Worm (Caenorhabditis elegans) whole organism, L1 larva: ENCODE data around the gene daf-15.

ENCODE experiments used
- C04F5.9 ChIP-seq: sonication (generic microtip); optimal IDR thresholded peaks from 2 replicates; lab custom pipeline; 2016; ENCODE audit warnings: missing genetic modification characterization, missing compliant biosample characterization
- C16A3.4 ChIP-seq: fragments of 150-350 bp; optimal IDR thresholded peaks from 2 replicates; lab custom pipeline; 2014; ENCODE audit warnings: missing biosample characterization, missing genetic modification characterization
- C34B4.2 ChIP-seq: sonication (generic microtip); optimal IDR thresholded peaks from 2 replicates; lab custom pipeline; 2017; ENCODE audit warnings: mild to moderate bottlenecking, missing genetic modification characterization, missing compliant biosample characterization
- F16B12.6 ChIP-seq: fragments of 150-350 bp; optimal IDR thresholded peaks from 2 replicates; lab custom pipeline; 2014; ENCODE audit warnings: missing biosample characterization, missing genetic modification characterization
- Y116A8C.19 ChIP-seq: sonication (generic microtip); optimal IDR thresholded peaks from 2 replicates; lab custom pipeline; 2016; ENCODE audit warnings: missing compliant biosample characterization, missing genetic modification characterization, borderline replicate concordance
- aha-1 ChIP-seq: fragments of 150-350 bp; optimal IDR thresholded peaks from 2 replicates; lab custom pipeline; 2014; ENCODE audit warnings: missing biosample characterization, missing genetic modification characterization
- aly-2 ChIP-seq: fragments of 150-350 bp; optimal IDR thresholded peaks from 2 replicates; lab custom pipeline; 2014; ENCODE audit warnings: missing biosample characterization, missing genetic modification characterization
- ama-1 ChIP-seq: fragments of 150-350 bp; optimal IDR thresholded peaks from 2 replicates; lab custom pipeline; 2014
- ceh-90 ChIP-seq: sonication (generic microtip); optimal IDR thresholded peaks from 2 replicates; lab custom pipeline; 2016; ENCODE audit warnings: missing genetic modification characterization, missing compliant biosample characterization
- dpl-1 ChIP-seq, 3 experiments: fragments of 150-350 bp in 2 of 3; sonication (generic microtip) in 1 of 3; optimal IDR thresholded peaks; 2 replicates each; lab custom pipeline; 2014 to 2017; ENCODE audit warnings: missing biosample characterization in 3 of 3, missing genetic modification characterization in 3 of 3, missing genetic modification reagents in 3 of 3
- dsc-1 ChIP-seq: sonication (generic microtip); optimal IDR thresholded peaks from 2 replicates; lab custom pipeline; 2016; ENCODE audit warnings: mild to moderate bottlenecking, missing genetic modification characterization, missing compliant biosample characterization
- efl-1 ChIP-seq, 4 experiments: fragments of 150-350 bp; optimal IDR thresholded peaks in 3 of 4; peaks in 1 of 4; 1 replicate in 1 of 4; 2 replicates in 3 of 4; lab custom pipeline; 2014; ENCODE audit warnings: missing biosample characterization in 2 of 4, missing genetic modification characterization in 2 of 4, missing genetic modification reagents in 2 of 4
- egl-27 ChIP-seq, 2 experiments: fragments of 150-350 bp in 1 of 2; sonication (generic microtip); optimal IDR thresholded peaks; 3 replicates each; lab custom pipeline; 2017 to 2018; ENCODE audit warnings: missing biosample characterization in 2 of 2, missing genetic modification characterization in 2 of 2, missing genetic modification reagents in 2 of 2
- elt-3 ChIP-seq, 6 experiments: fragments of 150-350 bp in 1 of 6; sonication (generic microtip); optimal IDR thresholded peaks; 2 replicates each; lab custom pipeline; 2017 to 2018; ENCODE audit warnings: missing biosample characterization in 6 of 6, missing genetic modification characterization in 6 of 6, inconsistent platforms in 1 of 6
- ets-5 ChIP-seq: fragments of 200-800 bp; sonication (Bioruptor generic); IDR thresholded peaks from 2 replicates; pipeline ENCODE4 v1.3.6; 2022; ENCODE audit warnings: missing genetic modification characterization, missing compliant biosample characterization
- fkh-10 ChIP-seq: sonication (generic microtip); optimal IDR thresholded peaks from 2 replicates; lab custom pipeline; 2017; ENCODE audit warnings: missing biosample characterization, missing genetic modification reagents, missing genetic modification characterization
- fkh-4 ChIP-seq: sonication (generic microtip); optimal IDR thresholded peaks from 2 replicates; lab custom pipeline; 2016; ENCODE audit warnings: missing compliant biosample characterization, missing genetic modification characterization, borderline replicate concordance
- fkh-8 ChIP-seq: sonication (generic microtip); optimal IDR thresholded peaks from 2 replicates; lab custom pipeline; 2016; ENCODE audit warnings: mild to moderate bottlenecking, missing genetic modification characterization, missing compliant biosample characterization
- fos-1 ChIP-seq: fragments of 150-350 bp; optimal IDR thresholded peaks from 2 replicates; lab custom pipeline; 2014; ENCODE audit warnings: missing biosample characterization, missing genetic modification characterization
- grh-1 ChIP-seq: fragments of 200-800 bp; sonication (Bioruptor generic); IDR thresholded peaks from 2 replicates; pipeline ENCODE4 v1.3.6; 2022; ENCODE audit warnings: missing genetic modification reagents, missing genetic modification characterization, missing compliant biosample characterization
- hpl-2 ChIP-seq: fragments of 150-350 bp; optimal IDR thresholded peaks from 2 replicates; lab custom pipeline; 2014; ENCODE audit warnings: missing biosample characterization, missing genetic modification reagents, missing genetic modification characterization
- irx-1 ChIP-seq: sonication (generic microtip); optimal IDR thresholded peaks from 2 replicates; lab custom pipeline; 2016; ENCODE audit warnings: missing genetic modification characterization, missing compliant biosample characterization
- jun-1 ChIP-seq: fragments of 150-350 bp; optimal IDR thresholded peaks from 2 replicates; lab custom pipeline; 2014; ENCODE audit warnings: missing biosample characterization, missing genetic modification reagents, missing genetic modification characterization
- lin-13 ChIP-seq: fragments of 150-350 bp; optimal IDR thresholded peaks from 2 replicates; lab custom pipeline; 2014; ENCODE audit warnings: missing biosample characterization, missing genetic modification reagents, missing genetic modification characterization
- lin-14 ChIP-seq: fragments of 200-800 bp; sonication (Bioruptor generic); optimal IDR thresholded peaks from 2 replicates; lab custom pipeline; 2018; ENCODE audit warnings: mild to moderate bottlenecking, missing genetic modification characterization, moderate library complexity, missing compliant biosample characterization
- lin-35 ChIP-seq, 2 experiments: fragments of 150-350 bp; optimal IDR thresholded peaks; 2 replicates each; lab custom pipeline; 2014; ENCODE audit warnings: missing biosample characterization in 2 of 2, missing genetic modification characterization in 2 of 2, missing genetic modification reagents in 2 of 2
- lir-3 ChIP-seq: sonication (generic microtip); optimal IDR thresholded peaks from 2 replicates; lab custom pipeline; 2016; ENCODE audit warnings: mild to moderate bottlenecking, missing genetic modification characterization, moderate library complexity, missing compliant biosample characterization; ENCODE audit not compliant: poor library complexity
- lsy-2 ChIP-seq, 2 experiments: fragments of 150-350 bp; optimal IDR thresholded peaks; 2 replicates each; lab custom pipeline; 2014; ENCODE audit warnings: missing biosample characterization in 2 of 2, missing genetic modification characterization in 2 of 2
- mef-2 ChIP-seq: fragments of 150-350 bp; optimal IDR thresholded peaks from 2 replicates; lab custom pipeline; 2014; ENCODE audit warnings: missing biosample characterization, missing genetic modification characterization
- mep-1 ChIP-seq: fragments of 150-350 bp; optimal IDR thresholded peaks from 2 replicates; lab custom pipeline; 2014; ENCODE audit warnings: missing biosample characterization, missing genetic modification characterization
- nhr-12 ChIP-seq: sonication (generic microtip); optimal IDR thresholded peaks from 2 replicates; lab custom pipeline; 2017; ENCODE audit warnings: missing biosample characterization, missing genetic modification characterization
- nhr-47 ChIP-seq: sonication (generic microtip); optimal IDR thresholded peaks from 2 replicates; lab custom pipeline; 2016; ENCODE audit warnings: mild to moderate bottlenecking, missing genetic modification characterization, moderate library complexity, missing compliant biosample characterization
- nhr-71 ChIP-seq: sonication (generic microtip); optimal IDR thresholded peaks from 2 replicates; lab custom pipeline; 2016; ENCODE audit warnings: mild to moderate bottlenecking, missing genetic modification characterization, moderate library complexity, missing compliant biosample characterization
- nhr-77 ChIP-seq: fragments of 150-350 bp; optimal IDR thresholded peaks from 2 replicates; lab custom pipeline; 2014; ENCODE audit warnings: missing biosample characterization, missing genetic modification characterization
- nhr-84 ChIP-seq: sonication (generic microtip); optimal IDR thresholded peaks from 2 replicates; lab custom pipeline; 2017; ENCODE audit warnings: missing biosample characterization, missing genetic modification characterization
- nhr-85 ChIP-seq: sonication (generic microtip); peaks from one replicate; lab custom pipeline; 2016; ENCODE audit warnings: missing genetic modification characterization, inconsistent platforms, missing compliant biosample characterization
- nhr-90 ChIP-seq: sonication (generic microtip); optimal IDR thresholded peaks from 2 replicates; lab custom pipeline; 2016; ENCODE audit warnings: mild to moderate bottlenecking, missing genetic modification characterization, missing compliant biosample characterization; ENCODE audit not compliant: poor library complexity
- pag-3 ChIP-seq: sonication (generic microtip); optimal IDR thresholded peaks from 2 replicates; lab custom pipeline; 2017; ENCODE audit warnings: missing genetic modification characterization, mild to moderate bottlenecking, missing compliant biosample characterization, antibody characterized with exemption, borderline replicate concordance; ENCODE audit not compliant: insufficient read depth
- pax-3 ChIP-seq: fragments of 200-800 bp; sonication (Bioruptor generic); optimal IDR thresholded peaks from 2 replicates; lab custom pipeline; 2018; ENCODE audit warnings: mild to moderate bottlenecking, missing genetic modification characterization, moderate library complexity, missing compliant biosample characterization
- rnt-1 ChIP-seq: sonication (generic microtip); optimal IDR thresholded peaks from 2 replicates; lab custom pipeline; 2016; ENCODE audit warnings: mild to moderate bottlenecking, missing genetic modification characterization, moderate library complexity, missing compliant biosample characterization
- snpc-4 ChIP-seq: fragments of 150-350 bp; optimal IDR thresholded peaks from 2 replicates; lab custom pipeline; 2014; ENCODE audit warnings: missing biosample characterization, missing genetic modification characterization
- snu-23 ChIP-seq: sonication (generic microtip); optimal IDR thresholded peaks from 2 replicates; lab custom pipeline; 2016; ENCODE audit warnings: missing genetic modification characterization, missing compliant biosample characterization
- sptf-1 ChIP-seq: fragments of 150-350 bp; optimal IDR thresholded peaks from 2 replicates; lab custom pipeline; 2014; ENCODE audit warnings: missing biosample characterization, missing genetic modification characterization
- sup-37 ChIP-seq: fragments of 200-800 bp; sonication (Bioruptor generic); optimal IDR thresholded peaks from 2 replicates; lab custom pipeline; 2018; ENCODE audit warnings: mild to moderate bottlenecking, missing genetic modification characterization, missing compliant biosample characterization
- unc-130 ChIP-seq: fragments of 150-350 bp; optimal IDR thresholded peaks from 2 replicates; lab custom pipeline; 2017; ENCODE audit warnings: missing biosample characterization, missing genetic modification characterization, inconsistent platforms
- unc-86 ChIP-seq: sonication (generic microtip); optimal IDR thresholded peaks from 2 replicates; lab custom pipeline; 2016; ENCODE audit warnings: missing genetic modification characterization, missing compliant biosample characterization
- vab-15 ChIP-seq: sonication (generic microtip); optimal IDR thresholded peaks from 2 replicates; lab custom pipeline; 2017; ENCODE audit warnings: missing genotype, mild to moderate bottlenecking, missing genetic modification characterization, missing compliant biosample characterization
- ztf-11 ChIP-seq, 2 experiments: sonication (generic microtip); optimal IDR thresholded peaks; 2 replicates each; lab custom pipeline; 2016 to 2017; ENCODE audit warnings: missing genetic modification characterization in 2 of 2, missing biosample characterization in 1 of 2, missing compliant biosample characterization in 1 of 2

Gene daf-15

ce11 chrIV:9366411-9366810, 19.6 kb upstream of the daf-15 start, which contains the start of gene pezo-1:
pezo-1 (minus strand) TSS chrIV:9366511.
- TF ChIP-seq Y116A8C.19 (tag; lab: Kevin White, UChicago) (no peak), F16B12.6 (peak; percentile 6), lsy-2 (tag; optimal IDR thresholded peaks at IDR 0.05; lab: Kevin White, UChicago) (peak in 1 of 2 experiments; percentile 43), efl-1 (optimal IDR thresholded peaks at IDR 0.05; lab: Kevin White, UChicago) (no peak), efl-1 (GFP tag; optimal IDR thresholded peaks at IDR 0.05 in 1 of 2; lab: Kevin White, UChicago) (peak in 1 of 2 experiments; percentile 30), nhr-12 (no peak), unc-130 (tag; lab: Kevin White, UChicago) (no peak), fkh-10 (no peak)

ce11 chrIV:9367852-9368627, 18.0 kb upstream of the daf-15 start:
- TF ChIP-seq jun-1 (tag; lab: Kevin White, UChicago) (no peak), vab-15 (no peak), nhr-90 (tag; lab: Kevin White, UChicago) (no peak), lsy-2 (tag; optimal IDR thresholded peaks at IDR 0.05; lab: Kevin White, UChicago) (peak in 1 of 2 experiments; percentile 45), nhr-84 (tag; lab: Kevin White, UChicago) (no peak), sptf-1 (tag; lab: Kevin White, UChicago) (no peak), nhr-12 (no peak), lir-3 (tag; lab: Kevin White, UChicago) (no peak), snu-23 (GFP tag; lab: Kevin White, UChicago) (peak; percentile 41), fos-1 (tag; lab: Kevin White, UChicago) (no peak), C34B4.2 (tag; lab: Kevin White, UChicago) (no peak), ama-1 (lab: Kevin White, UChicago) (no peak), irx-1 (tag; lab: Kevin White, UChicago) (no peak), fkh-4 (no peak), lin-14 (GFP tag; lab: Kevin White, UChicago) (peak; percentile 59), nhr-77 (tag; lab: Kevin White, UChicago) (no peak), efl-1 (optimal IDR thresholded peaks at IDR 0.05; lab: Kevin White, UChicago) (peak; percentile 19 to 40), efl-1 (GFP tag; optimal IDR thresholded peaks at IDR 0.05 in 1 of 2; lab: Kevin White, UChicago) (peak in 1 of 2 experiments; percentile 48), pax-3 (no peak), elt-3 (tag; optimal IDR thresholded peaks at IDR 0.05; lab: Kevin White, UChicago) (no peak), C16A3.4 (tag; lab: Kevin White, UChicago) (no peak), dpl-1 (GFP tag; optimal IDR thresholded peaks at IDR 0.05; lab: Kevin White, UChicago) (no peak), Y116A8C.19 (tag; lab: Kevin White, UChicago) (no peak), hpl-2 (no peak), sup-37 (GFP tag; lab: Kevin White, UChicago) (no peak), lin-35 (GFP tag; optimal IDR thresholded peaks at IDR 0.05; lab: Kevin White, UChicago) (peak in 1 of 2 experiments; percentile 55), nhr-85 (tag; lab: Kevin White, UChicago) (peak; percentile 62), ztf-11 (tag; optimal IDR thresholded peaks at IDR 0.05; lab: Kevin White, UChicago) (no peak), lin-13 (GFP tag; lab: Kevin White, UChicago) (no peak), aha-1 (tag; lab: Kevin White, UChicago) (no peak), C04F5.9 (tag; lab: Kevin White, UChicago) (no peak), dsc-1 (tag; lab: Kevin White, UChicago) (no peak), fkh-8 (no peak), unc-86 (no peak), aly-2 (tag; lab: Kevin White, UChicago) (no peak), pag-3 (no peak), ceh-90 (tag; lab: Kevin White, UChicago) (no peak), nhr-47 (tag; lab: Kevin White, UChicago) (no peak), ets-5 (GFP tag; lab: Robert Waterston, UW) (no peak), rnt-1 (tag; lab: Kevin White, UChicago) (peak; percentile 36), mef-2 (no peak), egl-27 (tag; optimal IDR thresholded peaks at IDR 0.05; lab: Kevin White, UChicago) (no peak), nhr-71 (tag; lab: Kevin White, UChicago) (peak; percentile 9), grh-1 (no peak), fkh-10 (no peak), snpc-4 (tag; lab: Kevin White, UChicago) (no peak), mep-1 (tag; lab: Kevin White, UChicago) (peak; percentile 16)
